Fruit fly (Drosophila melanogaster): ENCODE data around the gene CG9119.
A peak's percentile ranks its signal among the peaks of the same experiment; 100 is the strongest.

Gene CG9119

DNA sequence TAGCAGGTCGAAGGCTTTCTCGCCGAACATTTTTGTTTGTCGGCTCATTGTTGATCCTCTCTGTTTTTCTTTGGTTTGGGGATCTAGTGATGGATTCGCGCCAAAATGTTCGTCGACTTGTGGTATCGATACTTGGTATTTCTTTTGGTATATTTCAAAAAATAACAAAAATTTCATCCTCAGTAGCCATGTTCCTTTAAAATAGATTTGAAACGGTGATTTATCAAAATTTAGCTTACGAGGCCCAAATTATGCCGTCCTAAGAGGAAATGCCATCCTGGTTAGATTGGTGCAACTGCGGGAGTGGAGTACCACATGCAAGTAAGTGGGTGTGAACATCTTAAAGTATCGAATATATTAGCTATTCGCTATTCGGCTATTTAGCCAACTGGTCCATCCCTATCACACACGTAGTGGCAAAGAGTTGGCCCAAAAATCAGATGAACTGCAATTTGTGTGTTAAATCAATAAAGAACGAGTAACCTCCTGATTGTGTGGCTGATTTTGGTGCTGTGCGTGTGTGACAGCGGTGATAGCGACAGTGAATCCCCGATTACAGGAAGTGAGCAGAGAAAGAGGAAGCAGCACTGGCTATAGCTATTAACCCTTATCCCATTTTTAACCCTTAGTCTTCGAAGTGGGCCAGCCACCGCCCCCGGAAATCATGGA is 43.2 kb upstream of the CG9119 start, which contains the start of the genes Psf1 and Sac1 (continued):
- TF ChIP-seq sd (tag; optimal IDR thresholded peaks at IDR 0.05) = no peak
- peak; percentile 58 for TF ChIP-seq grau (tag; optimal IDR thresholded peaks at IDR 0.05)
- peak; percentile 4 for TF ChIP-seq CG1792 (GFP tag; optimal IDR thresholded peaks at IDR 0.05)
- no peak for TF ChIP-seq gsb (GFP tag; IDR thresholded peaks at IDR 0.05)
- TF ChIP-seq CG4854 (GFP tag; optimal IDR thresholded peaks at IDR 0.05) = no peak
- no peak for TF ChIP-seq Trl (optimal IDR thresholded peaks at IDR 0.05)
- TF ChIP-seq Trl (GFP tag; optimal IDR thresholded peaks at IDR 0.05) = peak; percentile 18
- no peak for TF ChIP-seq Dip2 (GFP tag; IDR thresholded peaks at IDR 0.05)
- peak; percentile 40 for TF ChIP-seq CG10979 (tag; optimal IDR thresholded peaks at IDR 0.05)
- TF ChIP-seq Hr78 (GFP tag; optimal IDR thresholded peaks at IDR 0.05) = no peak
- peak; percentile 32 for TF ChIP-seq CG3163 (GFP tag; optimal IDR thresholded peaks at IDR 0.05)
- no peak for TF ChIP-seq slou (GFP tag; optimal IDR thresholded peaks at IDR 0.05)
- peak; percentile 62 for TF ChIP-seq tx (GFP tag; optimal IDR thresholded peaks at IDR 0.05)
- peak; percentile 70 for TF ChIP-seq CG12155 (GFP tag; optimal IDR thresholded peaks at IDR 0.05)
- peak; percentile 28; the same call in 1 of the 2 replicates for TF ChIP-seq esg (GFP tag; conservative IDR thresholded peaks at IDR 0.05)
- TF ChIP-seq CG3726 (GFP tag; IDR thresholded peaks at IDR 0.05) = no peak
- TF ChIP-seq Lim3 (GFP tag; IDR thresholded peaks at IDR 0.05) = no peak
- peak; percentile 55 for TF ChIP-seq CG3847 (GFP tag; IDR thresholded peaks at IDR 0.05)
- TF ChIP-seq CG10366 (GFP tag; IDR thresholded peaks at IDR 0.05) = peak; percentile 44; the same call in 1 of the 2 replicates
- no peak for TF ChIP-seq CG6813 (GFP tag; optimal IDR thresholded peaks at IDR 0.05)
- TF ChIP-seq sna (GFP tag; IDR thresholded peaks at IDR 0.05; ENCODE audit: partially characterized antibody) = peak; percentile 86
- peak; percentile 71 for TF ChIP-seq CG1603 (tag; optimal IDR thresholded peaks at IDR 0.05)
- TF ChIP-seq ap (GFP tag; IDR thresholded peaks at IDR 0.05) = no peak
- TF ChIP-seq emc (GFP tag; optimal IDR thresholded peaks at IDR 0.05) = no peak
- no peak for TF ChIP-seq CG43689 (GFP tag; IDR thresholded peaks at IDR 0.05)
- peak; percentile 51 for TF ChIP-seq Chrac-16 (GFP tag; optimal IDR thresholded peaks at IDR 0.05)
- TF ChIP-seq ttk (GFP tag; IDR thresholded peaks at IDR 0.05) = peak; percentile 24; the same call in 1 of the 2 replicates
- no peak for TF ChIP-seq disco-r (GFP tag; optimal IDR thresholded peaks at IDR 0.05)
- peak; percentile 34; the same call in 1 of the 3 replicates for TF ChIP-seq CG11456 (GFP tag; IDR thresholded peaks at IDR 0.05)
- TF ChIP-seq inv (GFP tag; IDR thresholded peaks at IDR 0.05; ENCODE audit: partially characterized antibody) = peak; percentile 85
- no peak for TF ChIP-seq CG1529 (GFP tag; optimal IDR thresholded peaks at IDR 0.05)
- TF ChIP-seq CG4820 (GFP tag; optimal IDR thresholded peaks at IDR 0.05) = peak; percentile 36
- TF ChIP-seq unpg (GFP tag; optimal IDR thresholded peaks at IDR 0.05) = no peak
- TF ChIP-seq lmd (GFP tag; IDR thresholded peaks at IDR 0.05) = no peak; the same call in 1 of the 2 replicates
- no peak for TF ChIP-seq sc (optimal IDR thresholded peaks at IDR 0.05)
- TF ChIP-seq sc (GFP tag; optimal IDR thresholded peaks at IDR 0.05) = no peak
- TF ChIP-seq lov (optimal IDR thresholded peaks at IDR 0.05) = no peak
- TF ChIP-seq lov (GFP tag; IDR thresholded peaks at IDR 0.05) = no peak
- no peak for TF ChIP-seq br (optimal IDR thresholded peaks at IDR 0.05)
- peak; percentile 60 for TF ChIP-seq tna (GFP tag; IDR thresholded peaks at IDR 0.05; ENCODE audit: partially characterized antibody)
- no peak for TF ChIP-seq CG31365 (tag; optimal IDR thresholded peaks at IDR 0.05)
- peak; percentile 76 for TF ChIP-seq phol (tag; optimal IDR thresholded peaks at IDR 0.05)
- peak; percentile 58; the same call in 1 of the 3 replicates for TF ChIP-seq dysf (GFP tag; IDR thresholded peaks at IDR 0.05)
- no peak for TF ChIP-seq Dbx (GFP tag; IDR thresholded peaks at IDR 0.05)
- TF ChIP-seq nom (GFP tag; optimal IDR thresholded peaks at IDR 0.05) = no peak
- no peak for TF ChIP-seq fru (optimal IDR thresholded peaks at IDR 0.05)
- no peak for TF ChIP-seq HLHmδ (GFP tag; optimal IDR thresholded peaks at IDR 0.05)
- TF ChIP-seq ab (GFP tag; optimal IDR thresholded peaks at IDR 0.05) = no peak
- TF ChIP-seq CG10209 (GFP tag; optimal IDR thresholded peaks at IDR 0.05) = no peak
- peak; percentile 73 for TF ChIP-seq trem (tag; optimal IDR thresholded peaks at IDR 0.05)
- TF ChIP-seq Bgb (GFP tag; IDR thresholded peaks at IDR 0.05; ENCODE audit: partially characterized antibody) = peak; percentile 78
- TF ChIP-seq CG18262 (tag; optimal IDR thresholded peaks at IDR 0.05) = peak; percentile 48
